Worm (Caenorhabditis elegans) whole organism, L4 larva: ENCODE data around the gene ops-1.

Source experiments
- F49E8.2 ChIP-seq: sonication (generic microtip); optimal IDR thresholded peaks from 2 replicates; lab custom pipeline; 2016; ENCODE audit warnings: missing compliant biosample characterization, mild to moderate bottlenecking, missing genetic modification characterization, borderline replicate concordance
- ceh-28 ChIP-seq: fragments of 150-350 bp; optimal IDR thresholded peaks from 2 replicates; lab custom pipeline; 2014; ENCODE audit warnings: missing biosample characterization, missing genetic modification reagents, missing genetic modification characterization
- fkh-10 ChIP-seq: fragments of 150-350 bp; optimal IDR thresholded peaks from 2 replicates; lab custom pipeline; 2014; ENCODE audit warnings: missing biosample characterization, missing genetic modification reagents, missing genetic modification characterization
- lsy-2 ChIP-seq, 2 experiments: fragments of 150-350 bp in 1 of 2; sonication (generic microtip) in 1 of 2; optimal IDR thresholded peaks; 2 replicates each; lab custom pipeline; 2014 to 2017; ENCODE audit warnings: missing biosample characterization in 2 of 2, missing genetic modification characterization in 2 of 2
- ztf-11 ChIP-seq: fragments of 150-350 bp; optimal IDR thresholded peaks from 2 replicates; lab custom pipeline; 2014; ENCODE audit warnings: missing biosample characterization, missing genetic modification characterization

DNA sequence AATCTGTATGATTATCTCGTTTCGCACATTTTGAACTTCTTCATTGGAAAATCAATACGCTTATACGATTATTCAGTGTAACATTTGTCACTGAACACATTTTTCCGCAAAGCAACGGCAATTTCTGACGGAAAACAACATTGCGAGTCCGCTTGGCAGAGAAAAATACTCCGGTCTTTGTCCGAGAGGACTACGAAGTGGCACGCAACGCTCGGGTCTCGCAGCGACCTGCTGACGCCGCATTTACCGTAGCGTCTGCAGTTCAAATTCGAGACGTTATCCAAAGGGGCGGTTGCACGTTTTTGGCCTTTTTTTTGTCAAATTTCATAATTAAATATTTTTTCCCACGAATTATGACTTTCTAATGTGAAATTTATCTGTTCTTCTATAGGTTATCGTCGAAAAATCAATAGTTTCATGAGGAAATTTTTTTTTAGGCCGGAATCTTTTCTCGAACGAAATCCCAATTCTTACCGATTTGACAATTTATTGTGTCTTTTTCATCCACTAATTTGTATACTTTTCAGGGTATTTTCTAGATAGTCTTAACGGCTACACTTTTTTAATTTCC is 39.6 kb upstream of the ops-1 start, which contains the start of gene sqd-1:
- TF ChIP-seq ceh-28 (tag; lab: Kevin White, UChicago) (no peak), ztf-11 (peak; percentile 7), fkh-10 (GFP tag; lab: Kevin White, UChicago) (peak; percentile 80), F49E8.2 (tag; lab: Kevin White, UChicago) (peak; percentile 87), lsy-2 (tag; optimal IDR thresholded peaks at IDR 0.05; lab: Kevin White, UChicago) (peak; percentile 95 to 99)
